Fruit fly (Drosophila melanogaster) whole organism, embryonic: Measurements from ENCODE around the gene CG34148.

Experiments used
- ATbp ChIP-seq: fragments of 200-800 bp; sonication (Bioruptor generic); optimal IDR thresholded peaks from 2 replicates; lab custom pipeline; 2017; ENCODE audit warnings: missing biosample characterization, mild to moderate bottlenecking, missing genetic modification characterization, missing genetic modification reagents
- Asciz ChIP-seq: fragments of 200-800 bp; sonication (Bioruptor generic); optimal IDR thresholded peaks from 2 replicates; lab custom pipeline; 2017; ENCODE audit warnings: missing biosample characterization, mild to moderate bottlenecking, missing genetic modification characterization, missing genetic modification reagents
- Bteb2 ChIP-seq: fragments of 200-800 bp; sonication (Bioruptor generic); optimal IDR thresholded peaks from 2 replicates; lab custom pipeline; 2016; ENCODE audit warnings: missing biosample characterization, missing genetic modification characterization
- CG10366 ChIP-seq: fragments of 200-800 bp; sonication (Bioruptor generic); IDR thresholded peaks from 2 replicates; pipeline ENCODE4 v1.3.6; 2022; ENCODE audit warnings: missing biosample characterization, missing genetic modification characterization
- CG11696 ChIP-seq: fragments of 200-800 bp; sonication (Bioruptor generic); IDR thresholded peaks from 2 replicates; pipeline ENCODE4 v1.3.6; 2022; ENCODE audit warnings: missing biosample characterization, missing genetic modification characterization
- CG12071 ChIP-seq: fragments of 200-800 bp; sonication (Bioruptor generic); optimal IDR thresholded peaks from 3 replicates; lab custom pipeline; 2018; ENCODE audit warnings: missing biosample characterization, mild to moderate bottlenecking, missing genetic modification characterization
- CG12104 ChIP-seq: fragments of 200-800 bp; sonication (Bioruptor generic); optimal IDR thresholded peaks from 3 replicates; lab custom pipeline; 2016; ENCODE audit warnings: missing biosample characterization, missing genetic modification characterization
- CG12219 ChIP-seq: fragments of 200-800 bp; sonication (Bioruptor generic); optimal IDR thresholded peaks from 3 replicates; lab custom pipeline; 2018; ENCODE audit warnings: missing biosample characterization, mild to moderate bottlenecking, missing genetic modification characterization
- CG1233 ChIP-seq: fragments of 200-800 bp; sonication (Bioruptor generic); optimal IDR thresholded peaks from 4 replicates; lab custom pipeline; 2018; ENCODE audit warnings: missing biosample characterization, mild to moderate bottlenecking, missing genetic modification characterization
- CG12391 ChIP-seq: fragments of 200-800 bp; sonication (Bioruptor generic); optimal IDR thresholded peaks from 3 replicates; lab custom pipeline; 2018; ENCODE audit warnings: missing biosample characterization, mild to moderate bottlenecking, missing genetic modification characterization, moderate library complexity
- CG15479 ChIP-seq: fragments of 200-800 bp; sonication (Bioruptor generic); optimal IDR thresholded peaks from 3 replicates; lab custom pipeline; 2019; ENCODE audit warnings: missing biosample characterization, mild to moderate bottlenecking, missing genetic modification characterization, moderate library complexity
- CG16813 ChIP-seq: fragments of 200-800 bp; sonication (Bioruptor generic); IDR thresholded peaks from 3 replicates; pipeline ENCODE4 v1.3.6; 2022; ENCODE audit warnings: missing biosample characterization, missing genetic modification characterization; ENCODE audit not compliant: partially characterized antibody
- CG18764 ChIP-seq: fragments of 200-800 bp; sonication (Bioruptor generic); optimal IDR thresholded peaks from 3 replicates; lab custom pipeline; 2016; ENCODE audit warnings: missing biosample characterization, missing genetic modification characterization
- CG2202 ChIP-seq: fragments of 200-800 bp; sonication (Bioruptor generic); optimal IDR thresholded peaks from 2 replicates; lab custom pipeline; 2018; ENCODE audit warnings: missing biosample characterization, mild to moderate bottlenecking, missing genetic modification characterization
- CG30431 ChIP-seq: fragments of 200-800 bp; sonication (Bioruptor generic); optimal IDR thresholded peaks from 2 replicates; lab custom pipeline; 2017; ENCODE audit warnings: missing biosample characterization, missing genetic modification characterization
- CG3065 ChIP-seq: fragments of 200-800 bp; sonication (Bioruptor generic); optimal IDR thresholded peaks from 2 replicates; lab custom pipeline; 2016; ENCODE audit warnings: missing biosample characterization, missing genetic modification characterization
- CG32532 ChIP-seq: fragments of 200-800 bp; sonication (Bioruptor generic); IDR thresholded peaks from 2 replicates; pipeline ENCODE4 v1.3.6; 2022; ENCODE audit warnings: missing biosample characterization, missing genetic modification characterization
- CG34376 ChIP-seq: fragments of 200-800 bp; sonication (Bioruptor generic); optimal IDR thresholded peaks from 2 replicates; lab custom pipeline; 2018; ENCODE audit warnings: missing biosample characterization, mild to moderate bottlenecking, missing genetic modification characterization
- CG4707 ChIP-seq: fragments of 200-800 bp; sonication (Bioruptor generic); optimal IDR thresholded peaks from 2 replicates; lab custom pipeline; 2018; ENCODE audit warnings: missing biosample characterization, mild to moderate bottlenecking, missing genetic modification characterization, moderate library complexity
- CG6654 ChIP-seq: fragments of 200-800 bp; sonication (Bioruptor generic); optimal IDR thresholded peaks from 2 replicates; lab custom pipeline; 2017; ENCODE audit warnings: missing biosample characterization, mild to moderate bottlenecking, missing genetic modification characterization
- Dll ChIP-seq: fragments of 200-800 bp; sonication (Bioruptor generic); IDR thresholded peaks from 4 replicates; pipeline ENCODE4 v1.3.6; 2022; ENCODE audit warnings: missing biosample characterization, missing genetic modification characterization; ENCODE audit not compliant: partially characterized antibody
- H15 ChIP-seq: fragments of 200-800 bp; sonication (Bioruptor generic); IDR thresholded peaks from 3 replicates; pipeline ENCODE4 v1.3.6; 2022; ENCODE audit warnings: missing biosample characterization, missing genetic modification characterization
- HLH3B ChIP-seq: fragments of 200-800 bp; sonication (Bioruptor generic); IDR thresholded peaks from 2 replicates; pipeline ENCODE4 v1.3.6; 2022; ENCODE audit warnings: missing biosample characterization, missing genetic modification characterization
- Hmx ChIP-seq: fragments of 200-800 bp; sonication (Bioruptor generic); optimal IDR thresholded peaks from 2 replicates; lab custom pipeline; 2016; ENCODE audit warnings: missing biosample characterization, missing genetic modification characterization
- MESR4 ChIP-seq: fragments of 200-800 bp; sonication (Bioruptor generic); optimal IDR thresholded peaks from 2 replicates; lab custom pipeline; 2018; ENCODE audit warnings: missing biosample characterization, mild to moderate bottlenecking, missing genetic modification characterization, moderate library complexity
- NFAT ChIP-seq: fragments of 200-800 bp; sonication (Bioruptor generic); IDR thresholded peaks from 2 replicates; pipeline ENCODE4 v1.3.6; 2022; ENCODE audit warnings: missing biosample characterization, missing genetic modification characterization
- Neu2 ChIP-seq: fragments of 200-800 bp; sonication (Bioruptor generic); optimal IDR thresholded peaks from 3 replicates; lab custom pipeline; 2016; ENCODE audit warnings: missing biosample characterization, missing genetic modification characterization, borderline replicate concordance
- Nf-YC ChIP-seq: fragments of 200-800 bp; optimal IDR thresholded peaks from 3 replicates; lab custom pipeline; 2019; ENCODE audit warnings: missing biosample characterization, mild to moderate bottlenecking, missing genetic modification characterization, moderate library complexity
- Oaz ChIP-seq: fragments of 200-800 bp; sonication (Bioruptor generic); IDR thresholded peaks from 2 replicates; pipeline ENCODE4 v1.3.6; 2022; ENCODE audit warnings: missing biosample characterization, missing genetic modification characterization
- PHDP ChIP-seq: fragments of 200-800 bp; sonication (Bioruptor generic); optimal IDR thresholded peaks from 3 replicates; lab custom pipeline; 2018; ENCODE audit warnings: missing biosample characterization, mild to moderate bottlenecking, missing genetic modification characterization, moderate library complexity
- Sry-β ChIP-seq: fragments of 200-800 bp; sonication (Bioruptor generic); optimal IDR thresholded peaks from 2 replicates; lab custom pipeline; 2018; ENCODE audit warnings: missing biosample characterization, mild to moderate bottlenecking, missing genetic modification characterization, moderate library complexity
- bab2 ChIP-seq: fragments of 200-800 bp; sonication (Bioruptor generic); optimal IDR thresholded peaks from 2 replicates; lab custom pipeline; 2016; ENCODE audit warnings: missing biosample characterization, missing genetic modification characterization
- croc ChIP-seq: fragments of 200-800 bp; sonication (Bioruptor generic); conservative IDR thresholded peaks from 3 replicates; pipeline ENCODE4 v1.3.6; 2022; ENCODE audit warnings: missing biosample characterization, missing genetic modification characterization
- da ChIP-seq: fragments of 200-800 bp; sonication (Bioruptor generic); optimal IDR thresholded peaks from 2 replicates; lab custom pipeline; 2016; ENCODE audit warnings: missing biosample characterization, missing genetic modification characterization
- fd96Cb ChIP-seq: fragments of 200-800 bp; sonication (Bioruptor generic); optimal IDR thresholded peaks from 2 replicates; lab custom pipeline; 2018; ENCODE audit warnings: missing biosample characterization, mild to moderate bottlenecking, missing genetic modification characterization, moderate library complexity
- gem ChIP-seq: fragments of 200-800 bp; sonication (Bioruptor generic); optimal IDR thresholded peaks from 2 replicates; lab custom pipeline; 2019; ENCODE audit warnings: missing biosample characterization, mild to moderate bottlenecking, missing genetic modification characterization, moderate library complexity
- inv ChIP-seq: fragments of 200-800 bp; sonication (Bioruptor generic); IDR thresholded peaks from 2 replicates; pipeline ENCODE4 v1.3.6; 2022; ENCODE audit warnings: missing biosample characterization, missing genetic modification characterization; ENCODE audit not compliant: partially characterized antibody
- kay ChIP-seq: fragments of 200-800 bp; sonication (Bioruptor generic); optimal IDR thresholded peaks from 2 replicates; lab custom pipeline; 2016; ENCODE audit warnings: missing biosample characterization, missing genetic modification characterization
- kni ChIP-seq: fragments of 200-800 bp; sonication (Bioruptor generic); optimal IDR thresholded peaks from 3 replicates; lab custom pipeline; 2017; ENCODE audit warnings: mild to moderate bottlenecking, missing biosample characterization, missing genetic modification reagents, missing genetic modification characterization
- mam ChIP-seq: fragments of 200-800 bp; sonication (Bioruptor generic); optimal IDR thresholded peaks from 3 replicates; lab custom pipeline; 2016; ENCODE audit warnings: missing biosample characterization, missing genetic modification characterization
- odd ChIP-seq: fragments of 200-800 bp; sonication (Bioruptor generic); optimal IDR thresholded peaks from 2 replicates; lab custom pipeline; 2017; ENCODE audit warnings: missing biosample characterization, mild to moderate bottlenecking, missing genetic modification characterization
- pho ChIP-seq: fragments of 200-800 bp; sonication (Bioruptor generic); optimal IDR thresholded peaks from 2 replicates; lab custom pipeline; 2016; ENCODE audit warnings: missing biosample characterization, missing genetic modification characterization
- slp2 ChIP-seq: fragments of 200-800 bp; sonication (Bioruptor generic); optimal IDR thresholded peaks from 2 replicates; lab custom pipeline; 2016; ENCODE audit warnings: missing biosample characterization, missing genetic modification characterization
- so ChIP-seq: fragments of 200-800 bp; sonication (Bioruptor generic); IDR thresholded peaks from 3 replicates; pipeline ENCODE4 v1.3.6; 2022; ENCODE audit warnings: missing biosample characterization, missing genetic modification characterization
- toy ChIP-seq: fragments of 200-800 bp; sonication (Bioruptor generic); IDR thresholded peaks from 2 replicates; pipeline ENCODE4 v1.3.6; 2022; ENCODE audit warnings: missing biosample characterization, missing genetic modification characterization
- wor ChIP-seq: fragments of 200-800 bp; sonication (Bioruptor generic); IDR thresholded peaks from 2 replicates; pipeline ENCODE4 v1.3.6; 2022; ENCODE audit warnings: missing biosample characterization, missing genetic modification characterization
- yki ChIP-seq: fragments of >200 bp; optimal IDR thresholded peaks from 3 replicates; lab custom pipeline; 2018
- zen ChIP-seq: fragments of 200-800 bp; sonication (Bioruptor generic); optimal IDR thresholded peaks from 3 replicates; lab custom pipeline; 2018; ENCODE audit warnings: missing biosample characterization, mild to moderate bottlenecking, missing genetic modification characterization, moderate library complexity

The CG34148 gene

dm6 chr3R:21870158-21870971 lies 8.1 kb downstream of the CG34148 start, which contains the start of gene CG31431 (continued):
- TF ChIP-seq odd (peak; percentile 90), kay (GFP tag; lab: Kevin White, UChicago) (peak; percentile 95), HLH3B (peak; percentile 97), inv (GFP tag; lab: Robert Waterston, UW) (no peak), ATbp (GFP tag; lab: Kevin White, UChicago) (peak; percentile 94), CG12391 (tag; lab: Kevin White, UChicago) (peak; percentile 97), gem (peak; percentile 98), wor (GFP tag; lab: Robert Waterston, UW) (peak; percentile 90), CG2202 (tag; lab: Kevin White, UChicago) (peak; percentile 86), PHDP (tag; lab: Kevin White, UChicago) (peak; percentile 98), Nf-YC (tag; lab: Kevin White, UChicago) (peak; percentile 82), CG3065 (GFP tag; lab: Kevin White, UChicago) (peak; percentile 92), bab2 (GFP tag; lab: Kevin White, UChicago) (peak; percentile 98), CG4707 (peak; percentile 84), MESR4 (GFP tag; lab: Kevin White, UChicago) (peak; percentile 62), da (GFP tag; lab: Kevin White, UChicago) (peak; percentile 93), toy (GFP tag; lab: Robert Waterston, UW) (peak; percentile 96), slp2 (GFP tag; lab: Kevin White, UChicago) (peak; percentile 95), so (GFP tag; lab: Robert Waterston, UW) (peak; percentile 97), CG11696 (GFP tag; lab: Robert Waterston, UW) (peak; percentile 88), CG34376 (GFP tag; lab: Kevin White, UChicago) (peak; percentile 97), CG12104 (GFP tag; lab: Kevin White, UChicago) (peak; percentile 95), CG12071 (GFP tag; lab: Kevin White, UChicago) (peak; percentile 97), CG30431 (GFP tag; lab: Kevin White, UChicago) (peak; percentile 92), pho (peak; percentile 97), Neu2 (GFP tag; lab: Kevin White, UChicago) (peak; percentile 88), Sry-β (peak; percentile 57), Asciz (GFP tag; lab: Kevin White, UChicago) (peak; percentile 94), CG6654 (GFP tag; lab: Kevin White, UChicago) (peak; percentile 86), H15 (GFP tag; lab: Robert Waterston, UW) (peak; percentile 96), CG1233 (GFP tag; lab: Kevin White, UChicago) (peak; percentile 97), CG15479 (GFP tag; lab: Kevin White, UChicago) (peak; percentile 58), zen (tag; lab: Kevin White, UChicago) (peak; percentile 97), Oaz (peak; percentile 95), yki (lab: Kevin White, UChicago) (no peak), Hmx (GFP tag; lab: Kevin White, UChicago) (peak; percentile 92), CG12219 (peak; percentile 97), CG16813 (no peak), CG32532 (GFP tag; lab: Robert Waterston, UW) (peak; percentile 99), Dll (GFP tag; lab: Robert Waterston, UW) (no peak), Bteb2 (peak; percentile 96), NFAT (GFP tag; lab: Robert Waterston, UW) (peak; percentile 97), CG10366 (GFP tag; lab: Robert Waterston, UW) (peak; percentile 97), mam (GFP tag; lab: Kevin White, UChicago) (peak; percentile 98), CG18764 (peak; percentile 94), fd96Cb (tag; lab: Kevin White, UChicago) (peak; percentile 96), croc (GFP tag; lab: Robert Waterston, UW) (peak; percentile 94), kni (peak; percentile 89)
